Fruit fly (Drosophila melanogaster) whole organism: ENCODE results near the gene Eig71Eb.

Source experiments
- CG8478 ChIP-seq: fragments of >200 bp; optimal IDR thresholded peaks from 2 replicates; lab custom pipeline; 2018; ENCODE audit warnings: inconsistent platforms
- psq ChIP-seq: fragments of >200 bp; optimal IDR thresholded peaks from 2 replicates; lab custom pipeline; 2017
- usp ChIP-seq: fragments of >200 bp; optimal IDR thresholded peaks from 2 replicates; lab custom pipeline; 2017; ENCODE audit warnings: missing biosample characterization, missing genetic modification characterization, mixed read lengths

- no peak for TF ChIP-seq CG8478
- no peak for TF ChIP-seq usp (GFP tag; lab: Kevin White, UChicago)
- no peak for TF ChIP-seq psq (lab: Kevin White, UChicago)
These were observed 3.6 kb upstream of the Eig71Eb start for dm6 chr3L:15646182-15646581.
